Fruit fly (Drosophila melanogaster) whole organism, embryonic: ENCODE results near the gene Cdc42.

Source experiments
- Bgb ChIP-seq: fragments of 200-800 bp; sonication (Bioruptor generic); IDR thresholded peaks from 2 replicates; pipeline ENCODE4 v1.3.6; 2022; ENCODE audit warnings: missing biosample characterization, missing genetic modification characterization; ENCODE audit not compliant: partially characterized antibody
- CG10462 ChIP-seq: fragments of 200-800 bp; sonication (Bioruptor generic); optimal IDR thresholded peaks from 2 replicates; lab custom pipeline; 2016; ENCODE audit warnings: missing biosample characterization, missing genetic modification characterization
- CG10565 ChIP-seq: fragments of 200-800 bp; sonication (Bioruptor generic); optimal IDR thresholded peaks from 3 replicates; lab custom pipeline; 2016; ENCODE audit warnings: missing biosample characterization, mild to moderate bottlenecking, missing genetic modification characterization
- CG11398 ChIP-seq: fragments of 200-800 bp; sonication (Bioruptor generic); optimal IDR thresholded peaks from 2 replicates; lab custom pipeline; 2016; ENCODE audit warnings: missing biosample characterization, missing genetic modification characterization
- CG11456 ChIP-seq: fragments of 200-800 bp; sonication (Bioruptor generic); IDR thresholded peaks from 3 replicates; pipeline ENCODE4 v1.3.6; 2022; ENCODE audit warnings: missing biosample characterization, missing genetic modification characterization
- CG11504 ChIP-seq: fragments of 200-800 bp; sonication (Bioruptor generic); optimal IDR thresholded peaks from 3 replicates; lab custom pipeline; 2019; ENCODE audit warnings: missing biosample characterization, mild to moderate bottlenecking, missing genetic modification characterization, moderate library complexity
- CG11723 ChIP-seq: fragments of 200-800 bp; sonication (Bioruptor generic); optimal IDR thresholded peaks from 2 replicates; lab custom pipeline; 2017; ENCODE audit warnings: missing biosample characterization, mild to moderate bottlenecking, missing genetic modification characterization
- CG12236 ChIP-seq: fragments of 200-800 bp; sonication (Bioruptor generic); optimal IDR thresholded peaks from 2 replicates; lab custom pipeline; 2016; ENCODE audit warnings: missing biosample characterization, missing genetic modification characterization
- CG13624 ChIP-seq: fragments of 200-800 bp; sonication (Bioruptor generic); optimal IDR thresholded peaks from 2 replicates; lab custom pipeline; 2016; ENCODE audit warnings: missing biosample characterization, missing genetic modification characterization
- CG17186 ChIP-seq: fragments of 200-800 bp; sonication (Bioruptor generic); optimal IDR thresholded peaks from 3 replicates; lab custom pipeline; 2017; ENCODE audit warnings: missing biosample characterization, missing genetic modification reagents, missing genetic modification characterization
- CG17359 ChIP-seq: fragments of 200-800 bp; sonication (Bioruptor generic); optimal IDR thresholded peaks from 3 replicates; lab custom pipeline; 2018; ENCODE audit warnings: missing biosample characterization, mild to moderate bottlenecking, missing genetic modification characterization, moderate library complexity
- CG32767 ChIP-seq: fragments of 200-800 bp; sonication (Bioruptor generic); IDR thresholded peaks from 2 replicates; pipeline ENCODE4 v1.3.6; 2022; ENCODE audit warnings: missing biosample characterization, missing genetic modification characterization
- CG32772 ChIP-seq: fragments of 200-800 bp; sonication (Bioruptor generic); IDR thresholded peaks from 2 replicates; pipeline ENCODE4 v1.3.6; 2022; ENCODE audit warnings: missing biosample characterization, missing genetic modification characterization
- CG33213 ChIP-seq: fragments of 200-800 bp; sonication (Bioruptor generic); optimal IDR thresholded peaks from 3 replicates; lab custom pipeline; 2016; ENCODE audit warnings: missing biosample characterization, missing genetic modification characterization
- CG43689 ChIP-seq: fragments of 200-800 bp; sonication (Bioruptor generic); IDR thresholded peaks from 2 replicates; pipeline ENCODE4 v1.3.6; 2022; ENCODE audit warnings: missing biosample characterization, missing genetic modification characterization
- CG6254 ChIP-seq: fragments of 200-800 bp; sonication (Bioruptor generic); optimal IDR thresholded peaks from 3 replicates; lab custom pipeline; 2017; ENCODE audit warnings: mild to moderate bottlenecking, missing biosample characterization, missing genetic modification reagents, missing genetic modification characterization
- CG7745 ChIP-seq: fragments of 200-800 bp; sonication (Bioruptor generic); optimal IDR thresholded peaks from 2 replicates; lab custom pipeline; 2018; ENCODE audit warnings: missing biosample characterization, mild to moderate bottlenecking, missing genetic modification characterization, moderate library complexity
- CG8359 ChIP-seq: fragments of 200-800 bp; sonication (Bioruptor generic); optimal IDR thresholded peaks from 2 replicates; lab custom pipeline; 2017; ENCODE audit warnings: missing biosample characterization, mild to moderate bottlenecking, missing genetic modification characterization, borderline replicate concordance
- CG8765 ChIP-seq: fragments of 200-800 bp; sonication (Bioruptor generic); IDR thresholded peaks from 2 replicates; pipeline ENCODE4 v1.3.6; 2022; ENCODE audit warnings: missing biosample characterization, missing genetic modification characterization
- CG8944 ChIP-seq: fragments of 200-800 bp; sonication (Bioruptor generic); optimal IDR thresholded peaks from 3 replicates; lab custom pipeline; 2016; ENCODE audit warnings: missing biosample characterization, missing genetic modification characterization
- CoRest ChIP-seq: fragments of 200-800 bp; sonication (Bioruptor generic); optimal IDR thresholded peaks from 3 replicates; lab custom pipeline; 2018; ENCODE audit warnings: missing biosample characterization, mild to moderate bottlenecking, missing genetic modification characterization, moderate library complexity
- HHEX ChIP-seq: fragments of 200-800 bp; sonication (Bioruptor generic); optimal IDR thresholded peaks from 3 replicates; lab custom pipeline; 2017; ENCODE audit warnings: missing biosample characterization, mild to moderate bottlenecking, missing genetic modification characterization, missing genetic modification reagents
- HLHmδ ChIP-seq: fragments of 200-800 bp; sonication (Bioruptor generic); optimal IDR thresholded peaks from 2 replicates; lab custom pipeline; 2018; ENCODE audit warnings: missing biosample characterization, mild to moderate bottlenecking, missing genetic modification characterization, moderate library complexity
- HmgZ ChIP-seq: fragments of 200-800 bp; sonication (Bioruptor generic); optimal IDR thresholded peaks from 2 replicates; lab custom pipeline; 2018; ENCODE audit warnings: missing biosample characterization, mild to moderate bottlenecking, missing genetic modification characterization
- Hmx ChIP-seq: fragments of 200-800 bp; sonication (Bioruptor generic); optimal IDR thresholded peaks from 2 replicates; lab custom pipeline; 2016; ENCODE audit warnings: missing biosample characterization, missing genetic modification characterization
- Lhr ChIP-seq: fragments of 200-800 bp; sonication (Bioruptor generic); optimal IDR thresholded peaks from 3 replicates; lab custom pipeline; 2017; ENCODE audit warnings: mild to moderate bottlenecking, missing biosample characterization, missing genetic modification reagents, missing genetic modification characterization
- Med ChIP-seq: fragments of 200-800 bp; sonication (Bioruptor generic); peaks from one replicate; lab custom pipeline; 2016; ENCODE audit warnings: missing biosample characterization, missing genetic modification characterization, mild to moderate bottlenecking, inconsistent platforms, moderate library complexity
- NfI ChIP-seq: fragments of 200-800 bp; sonication (Bioruptor generic); optimal IDR thresholded peaks from 3 replicates; lab custom pipeline; 2018; ENCODE audit warnings: missing biosample characterization, mild to moderate bottlenecking, missing genetic modification characterization, moderate library complexity
- Opbp ChIP-seq: fragments of 200-800 bp; sonication (Bioruptor generic); IDR thresholded peaks from 3 replicates; pipeline ENCODE4 v1.3.6; 2022; ENCODE audit warnings: missing biosample characterization, missing genetic modification characterization; ENCODE audit not compliant: partially characterized antibody
- Sox100B ChIP-seq: fragments of 200-800 bp; sonication (Bioruptor generic); optimal IDR thresholded peaks from 3 replicates; lab custom pipeline; 2018; ENCODE audit warnings: missing biosample characterization, mild to moderate bottlenecking, missing genetic modification characterization
- Ssrp ChIP-seq: fragments of 200-800 bp; sonication (Bioruptor generic); optimal IDR thresholded peaks from 2 replicates; lab custom pipeline; 2018; ENCODE audit warnings: missing biosample characterization, mild to moderate bottlenecking, missing genetic modification characterization, moderate library complexity
- Vsx1 ChIP-seq: fragments of 200-800 bp; sonication (Bioruptor generic); optimal IDR thresholded peaks from 2 replicates; lab custom pipeline; 2017; ENCODE audit warnings: missing biosample characterization, mild to moderate bottlenecking, missing genetic modification characterization, missing genetic modification reagents
- ash1 ChIP-seq: fragments of 200-800 bp; sonication (Bioruptor generic); optimal IDR thresholded peaks from 2 replicates; lab custom pipeline; 2018; ENCODE audit warnings: missing biosample characterization, mild to moderate bottlenecking, missing genetic modification characterization
- croc ChIP-seq: fragments of 200-800 bp; sonication (Bioruptor generic); conservative IDR thresholded peaks from 3 replicates; pipeline ENCODE4 v1.3.6; 2022; ENCODE audit warnings: missing biosample characterization, missing genetic modification characterization
- dmrt11E ChIP-seq: fragments of 200-800 bp; sonication (Bioruptor generic); optimal IDR thresholded peaks from 3 replicates; lab custom pipeline; 2018; ENCODE audit warnings: missing biosample characterization, mild to moderate bottlenecking, missing genetic modification characterization, moderate library complexity
- dysf ChIP-seq: fragments of 200-800 bp; sonication (Bioruptor generic); IDR thresholded peaks from 3 replicates; pipeline ENCODE4 v1.3.6; 2022; ENCODE audit warnings: missing biosample characterization, missing genetic modification characterization
- gcm ChIP-seq: fragments of 200-800 bp; sonication (Bioruptor generic); optimal IDR thresholded peaks from 2 replicates; lab custom pipeline; 2019; ENCODE audit warnings: missing biosample characterization, mild to moderate bottlenecking, missing genetic modification characterization, moderate library complexity
- gsb ChIP-seq: fragments of 200-800 bp; sonication (Bioruptor generic); IDR thresholded peaks from 2 replicates; pipeline ENCODE4 v1.3.6; 2022; ENCODE audit warnings: missing biosample characterization, missing genetic modification characterization
- hkb ChIP-seq, 2 experiments: fragments of 200-800 bp in 1 of 2; fragments of >200 bp in 1 of 2; sonication (Bioruptor generic) in 1 of 2; IDR thresholded peaks in 1 of 2; optimal IDR thresholded peaks in 1 of 2; 2 replicates each; pipeline versions ENCODE4 v1.3.6 to Lab custom; 2017 to 2022; ENCODE audit warnings: missing biosample characterization in 1 of 2, missing genetic modification characterization in 1 of 2
- jing ChIP-seq: fragments of 200-800 bp; sonication (Bioruptor generic); optimal IDR thresholded peaks from 2 replicates; lab custom pipeline; 2018; ENCODE audit warnings: missing biosample characterization, mild to moderate bottlenecking, missing genetic modification characterization
- lola ChIP-seq, 3 experiments: fragments of >200 bp in 2 of 3; fragments of 200-800 bp in 1 of 3; sonication (Bioruptor generic) in 1 of 3; optimal IDR thresholded peaks; 2 replicates each; lab custom pipeline; 2017 to 2019; ENCODE audit warnings: missing biosample characterization in 3 of 3, missing genetic modification characterization in 3 of 3, mild to moderate bottlenecking in 1 of 3, moderate library complexity in 1 of 3
- peb ChIP-seq: fragments of 200-800 bp; sonication (Bioruptor generic); IDR thresholded peaks from 2 replicates; pipeline ENCODE4 v1.3.6; 2022; ENCODE audit warnings: missing biosample characterization, missing genetic modification characterization
- phol ChIP-seq: fragments of 200-800 bp; sonication (Bioruptor generic); optimal IDR thresholded peaks from 3 replicates; lab custom pipeline; 2018; ENCODE audit warnings: missing biosample characterization, mild to moderate bottlenecking, missing genetic modification characterization, moderate library complexity
- psq ChIP-seq: fragments of 200-800 bp; sonication (Bioruptor generic); optimal IDR thresholded peaks from 2 replicates; lab custom pipeline; 2017; ENCODE audit warnings: missing biosample characterization, missing genetic modification characterization
- pum ChIP-seq: fragments of 200-800 bp; sonication (Bioruptor generic); optimal IDR thresholded peaks from 2 replicates; lab custom pipeline; 2016; ENCODE audit warnings: missing biosample characterization, missing genetic modification characterization
- so ChIP-seq: fragments of 200-800 bp; sonication (Bioruptor generic); IDR thresholded peaks from 3 replicates; pipeline ENCODE4 v1.3.6; 2022; ENCODE audit warnings: missing biosample characterization, missing genetic modification characterization
- stc ChIP-seq: fragments of 200-800 bp; sonication (Bioruptor generic); IDR thresholded peaks from 2 replicates; pipeline ENCODE4 v1.3.6; 2022; ENCODE audit warnings: missing biosample characterization, missing genetic modification characterization
- trem ChIP-seq: fragments of 200-800 bp; optimal IDR thresholded peaks from 3 replicates; lab custom pipeline; 2019; ENCODE audit warnings: missing biosample characterization, mild to moderate bottlenecking, missing genetic modification characterization, moderate library complexity
- twi ChIP-seq: fragments of 200-800 bp; optimal IDR thresholded peaks from 2 replicates; lab custom pipeline; 2019; ENCODE audit warnings: missing biosample characterization, mild to moderate bottlenecking, missing genetic modification characterization, moderate library complexity
- zfh2 ChIP-seq: fragments of 200-800 bp; sonication (Bioruptor generic); optimal IDR thresholded peaks from 2 replicates; lab custom pipeline; 2016; ENCODE audit warnings: missing biosample characterization, missing genetic modification characterization

Gene Cdc42

DNA sequence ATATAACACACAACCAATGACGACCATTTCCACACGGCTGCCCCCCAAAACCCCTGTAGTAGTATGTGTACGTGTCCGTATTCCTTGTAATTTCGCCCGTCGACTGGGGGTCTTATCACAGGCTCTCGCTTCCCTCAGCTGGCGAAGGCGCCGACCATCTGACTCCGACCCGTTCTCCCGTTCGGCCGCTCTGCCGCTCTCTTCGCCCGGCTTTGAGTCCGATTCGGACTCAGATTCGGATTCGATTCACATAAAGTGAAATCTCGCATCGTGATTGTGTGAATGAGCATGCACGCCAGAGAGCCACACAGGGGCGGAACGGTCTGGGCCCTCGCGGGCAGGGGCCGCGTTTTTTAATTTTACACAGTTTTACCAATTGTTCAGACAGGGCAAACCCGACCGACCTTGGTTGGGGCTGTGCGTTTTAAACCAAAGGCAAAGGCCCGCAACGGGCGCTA is 31.2 kb upstream of the Cdc42 start (continued):
- TF ChIP-seq trem (tag; lab: Kevin White, UChicago) (no peak), Bgb (GFP tag; lab: Robert Waterston, UW) (peak; percentile 80), croc (GFP tag; lab: Robert Waterston, UW) (no peak), CG11723 (GFP tag; lab: Kevin White, UChicago) (no peak), Hmx (GFP tag; lab: Kevin White, UChicago) (no peak), CG6254 (GFP tag; lab: Kevin White, UChicago) (no peak), Ssrp (tag; lab: Kevin White, UChicago) (no peak), HmgZ (tag; lab: Kevin White, UChicago) (peak; percentile 8), CG8359 (GFP tag; lab: Kevin White, UChicago) (no peak), CG8765 (GFP tag; lab: Robert Waterston, UW) (0 out of 2 replicates have a peak, but pooled peaks have one; percentile 6), CG33213 (GFP tag; lab: Kevin White, UChicago) (peak; percentile 3), HLHmδ (GFP tag; lab: Kevin White, UChicago) (no peak), CG13624 (GFP tag; lab: Kevin White, UChicago) (peak; percentile 50), zfh2 (GFP tag; lab: Kevin White, UChicago) (peak; percentile 40), peb (peak; percentile 37; the same call in 1 of the 2 replicates), Med (GFP tag; lab: Kevin White, UChicago) (peak; percentile 92), psq (GFP tag; lab: Kevin White, UChicago) (no peak), CG11504 (tag; lab: Kevin White, UChicago) (peak; percentile 16), Vsx1 (GFP tag; lab: Kevin White, UChicago) (no peak), Opbp (GFP tag; lab: Robert Waterston, UW) (peak; percentile 81), CG17186 (no peak), HHEX (GFP tag; lab: Kevin White, UChicago) (no peak), Sox100B (GFP tag; lab: Kevin White, UChicago) (no peak), CG17359 (tag; lab: Kevin White, UChicago) (no peak), dmrt11E (no peak), CG12236 (no peak), CG7745 (tag; lab: Kevin White, UChicago) (no peak), CG10462 (no peak), stc (no peak), CG8944 (GFP tag; lab: Kevin White, UChicago) (peak; percentile 34), CG11398 (GFP tag; lab: Kevin White, UChicago) (no peak), CG32772 (GFP tag; lab: Robert Waterston, UW) (peak; percentile 53; the same call in 1 of the 2 replicates), gcm (GFP tag; lab: Kevin White, UChicago) (no peak), hkb (optimal IDR thresholded peaks at IDR 0.05; lab: Kevin White, UChicago) (no peak), hkb (GFP tag; IDR thresholded peaks at IDR 0.05; lab: Robert Waterston, UW) (peak; percentile 31; the same call in 1 of the 2 replicates), Lhr (no peak), CG11456 (GFP tag; lab: Robert Waterston, UW) (peak; percentile 88), CG10565 (GFP tag; lab: Kevin White, UChicago) (no peak), phol (peak; percentile 1), gsb (GFP tag; lab: Robert Waterston, UW) (peak; percentile 48; the same call in 1 of the 2 replicates), lola (GFP tag; optimal IDR thresholded peaks at IDR 0.05; lab: Kevin White, UChicago) (no peak), CoRest (peak; percentile 35), NfI (GFP tag; lab: Kevin White, UChicago) (peak; percentile 36), ash1 (no peak), so (GFP tag; lab: Robert Waterston, UW) (no peak), jing (GFP tag; lab: Kevin White, UChicago) (no peak), pum (GFP tag; lab: Kevin White, UChicago) (peak; percentile 24), CG43689 (GFP tag; lab: Robert Waterston, UW) (no peak), CG32767 (GFP tag; lab: Robert Waterston, UW) (no peak), dysf (peak; percentile 74), twi (tag; lab: Kevin White, UChicago) (no peak)
